Fruit fly (Drosophila melanogaster) whole organism, embryonic: ENCODE measurements around the gene Caf1-55.

Experiments used
- Adf1 ChIP-seq: fragments of 200-800 bp; sonication (Bioruptor generic); IDR thresholded peaks from 2 replicates; pipeline ENCODE4 v1.3.6; 2022; ENCODE audit warnings: missing biosample characterization, missing genetic modification characterization
- Atf3 ChIP-seq: fragments of 200-800 bp; sonication (Bioruptor generic); optimal IDR thresholded peaks from 3 replicates; lab custom pipeline; 2016; ENCODE audit warnings: missing biosample characterization, missing genetic modification characterization
- CG10979 ChIP-seq: fragments of 200-800 bp; sonication (Bioruptor generic); optimal IDR thresholded peaks from 2 replicates; lab custom pipeline; 2018; ENCODE audit warnings: missing biosample characterization, mild to moderate bottlenecking, missing genetic modification characterization, moderate library complexity
- CG12299 ChIP-seq: fragments of 200-800 bp; sonication (Bioruptor generic); optimal IDR thresholded peaks from 2 replicates; lab custom pipeline; 2018; ENCODE audit warnings: missing biosample characterization, mild to moderate bottlenecking, missing genetic modification characterization
- CG12744 ChIP-seq: fragments of 200-800 bp; sonication (Bioruptor generic); optimal IDR thresholded peaks from 2 replicates; lab custom pipeline; 2016; ENCODE audit warnings: missing biosample characterization, missing genetic modification characterization
- CG13123 ChIP-seq: fragments of 200-800 bp; sonication (Bioruptor generic); optimal IDR thresholded peaks from 2 replicates; lab custom pipeline; 2016; ENCODE audit warnings: missing biosample characterization, missing genetic modification characterization
- CG14014 ChIP-seq: fragments of 200-800 bp; sonication (Bioruptor generic); IDR thresholded peaks from 2 replicates; pipeline ENCODE4 v1.3.6; 2022; ENCODE audit warnings: missing biosample characterization, missing genetic modification characterization
- CG14860 ChIP-seq: fragments of 200-800 bp; sonication (Bioruptor generic); IDR thresholded peaks from 3 replicates; pipeline ENCODE4 v1.3.6; 2022; ENCODE audit warnings: missing biosample characterization, missing genetic modification characterization; ENCODE audit not compliant: partially characterized antibody
- CG15696 ChIP-seq: fragments of 200-800 bp; sonication (Bioruptor generic); optimal IDR thresholded peaks from 2 replicates; lab custom pipeline; 2019; ENCODE audit warnings: missing biosample characterization, mild to moderate bottlenecking, missing genetic modification characterization, moderate library complexity
- CG1792 ChIP-seq: fragments of 200-800 bp; sonication (Bioruptor generic); optimal IDR thresholded peaks from 2 replicates; lab custom pipeline; 2016; ENCODE audit warnings: missing biosample characterization, missing genetic modification characterization
- CG2199 ChIP-seq: fragments of 200-800 bp; sonication (Bioruptor generic); IDR thresholded peaks from 3 replicates; pipeline ENCODE4 v1.3.6; 2022; ENCODE audit warnings: missing biosample characterization, missing genetic modification characterization
- CG34376 ChIP-seq: fragments of 200-800 bp; sonication (Bioruptor generic); optimal IDR thresholded peaks from 2 replicates; lab custom pipeline; 2018; ENCODE audit warnings: missing biosample characterization, mild to moderate bottlenecking, missing genetic modification characterization
- CG3838 ChIP-seq: fragments of 200-800 bp; sonication (Bioruptor generic); optimal IDR thresholded peaks from 3 replicates; lab custom pipeline; 2016; ENCODE audit warnings: missing biosample characterization, missing genetic modification characterization
- CG3995 ChIP-seq: fragments of 200-800 bp; sonication (Bioruptor generic); optimal IDR thresholded peaks from 3 replicates; lab custom pipeline; 2016; ENCODE audit warnings: missing biosample characterization, missing genetic modification characterization
- CG42726 ChIP-seq: fragments of 200-800 bp; sonication (Bioruptor generic); IDR thresholded peaks from 2 replicates; pipeline ENCODE4 v1.3.6; 2022; ENCODE audit warnings: missing biosample characterization, missing genetic modification characterization; ENCODE audit not compliant: partially characterized antibody
- CG4328 ChIP-seq: fragments of 200-800 bp; sonication (Bioruptor generic); optimal IDR thresholded peaks from 3 replicates; lab custom pipeline; 2017; ENCODE audit warnings: missing biosample characterization, missing genetic modification reagents, missing genetic modification characterization
- CG4707 ChIP-seq: fragments of 200-800 bp; sonication (Bioruptor generic); optimal IDR thresholded peaks from 2 replicates; lab custom pipeline; 2018; ENCODE audit warnings: missing biosample characterization, mild to moderate bottlenecking, missing genetic modification characterization, moderate library complexity
- CG7357 ChIP-seq: fragments of 200-800 bp; sonication (Bioruptor generic); IDR thresholded peaks from 3 replicates; pipeline ENCODE4 v1.3.6; 2022; ENCODE audit warnings: missing biosample characterization, missing genetic modification characterization
- CG7786 ChIP-seq: fragments of 200-800 bp; sonication (Bioruptor generic); optimal IDR thresholded peaks from 2 replicates; lab custom pipeline; 2016; ENCODE audit warnings: missing biosample characterization, missing genetic modification characterization
- CG7839 ChIP-seq: fragments of 200-800 bp; sonication (Bioruptor generic); optimal IDR thresholded peaks from 3 replicates; lab custom pipeline; 2018; ENCODE audit warnings: missing biosample characterization, mild to moderate bottlenecking, missing genetic modification characterization, moderate library complexity
- CG7928 ChIP-seq: fragments of 200-800 bp; sonication (Bioruptor generic); optimal IDR thresholded peaks from 2 replicates; lab custom pipeline; 2017; ENCODE audit warnings: missing biosample characterization, mild to moderate bottlenecking, missing genetic modification characterization
- CG7987 ChIP-seq: fragments of 200-800 bp; sonication (Bioruptor generic); optimal IDR thresholded peaks from 2 replicates; lab custom pipeline; 2018; ENCODE audit warnings: missing biosample characterization, mild to moderate bottlenecking, missing genetic modification characterization, moderate library complexity
- CG8944 ChIP-seq: fragments of 200-800 bp; sonication (Bioruptor generic); optimal IDR thresholded peaks from 3 replicates; lab custom pipeline; 2016; ENCODE audit warnings: missing biosample characterization, missing genetic modification characterization
- CG9437 ChIP-seq: fragments of 200-800 bp; sonication (Bioruptor generic); optimal IDR thresholded peaks from 2 replicates; lab custom pipeline; 2018; ENCODE audit warnings: missing biosample characterization, mild to moderate bottlenecking, missing genetic modification characterization
- ERR ChIP-seq: fragments of 200-800 bp; sonication (Bioruptor generic); optimal IDR thresholded peaks from 2 replicates; lab custom pipeline; 2016; ENCODE audit warnings: missing biosample characterization, missing genetic modification characterization
- H2.0 ChIP-seq: fragments of 200-800 bp; sonication (Bioruptor generic); IDR thresholded peaks from 2 replicates; pipeline ENCODE4 v1.3.6; 2022; ENCODE audit warnings: missing biosample characterization, missing genetic modification characterization
- HHEX ChIP-seq: fragments of 200-800 bp; sonication (Bioruptor generic); optimal IDR thresholded peaks from 3 replicates; lab custom pipeline; 2017; ENCODE audit warnings: missing biosample characterization, mild to moderate bottlenecking, missing genetic modification characterization, missing genetic modification reagents
- Hr51 ChIP-seq, 2 experiments: fragments of 200-800 bp; sonication (Bioruptor generic); optimal IDR thresholded peaks; 2 replicates in 1 of 2; 3 replicates in 1 of 2; lab custom pipeline; 2016 to 2018; ENCODE audit warnings: missing biosample characterization in 2 of 2, missing genetic modification characterization in 2 of 2, mild to moderate bottlenecking in 1 of 2, moderate library complexity in 1 of 2
- Lpt ChIP-seq: fragments of >200 bp; optimal IDR thresholded peaks from 2 replicates; lab custom pipeline; 2018; ENCODE audit warnings: missing biosample characterization, missing genetic modification characterization
- MBD-R2 ChIP-seq: fragments of 200-800 bp; sonication (Bioruptor generic); IDR thresholded peaks from 2 replicates; pipeline ENCODE4 v1.3.6; 2022; ENCODE audit warnings: missing biosample characterization, missing genetic modification characterization
- Mes4 ChIP-seq: fragments of 200-800 bp; sonication (Bioruptor generic); optimal IDR thresholded peaks from 2 replicates; lab custom pipeline; 2016; ENCODE audit warnings: missing biosample characterization, missing genetic modification characterization
- Poxn ChIP-seq: fragments of 200-800 bp; sonication (Bioruptor generic); IDR thresholded peaks from 2 replicates; pipeline ENCODE4 v1.3.6; 2022; ENCODE audit warnings: missing biosample characterization, missing genetic modification characterization
- Scr ChIP-seq: fragments of 200-800 bp; sonication (Bioruptor generic); IDR thresholded peaks from 2 replicates; pipeline ENCODE4 v1.3.6; 2022; ENCODE audit warnings: missing biosample characterization, missing genetic modification characterization; ENCODE audit not compliant: partially characterized antibody
- Stat92E ChIP-seq, 3 experiments: fragments of >200 bp in 2 of 3; fragments of 200-800 bp in 1 of 3; sonication (Bioruptor generic) in 1 of 3; optimal IDR thresholded peaks; 2 replicates each; lab custom pipeline; 2017 to 2019; ENCODE audit warnings: missing biosample characterization in 3 of 3, missing genetic modification characterization in 3 of 3, mild to moderate bottlenecking in 1 of 3, moderate library complexity in 1 of 3
- ab ChIP-seq: fragments of 200-800 bp; sonication (Bioruptor generic); optimal IDR thresholded peaks from 2 replicates; lab custom pipeline; 2016; ENCODE audit warnings: missing biosample characterization, missing genetic modification characterization
- cas ChIP-seq: fragments of 200-800 bp; sonication (Bioruptor generic); IDR thresholded peaks from 2 replicates; pipeline ENCODE4 v1.3.6; 2022; ENCODE audit warnings: missing biosample characterization, missing genetic modification characterization
- chm ChIP-seq: fragments of 200-800 bp; sonication (Bioruptor generic); IDR thresholded peaks from 2 replicates; pipeline ENCODE4 v1.3.6; 2022; ENCODE audit warnings: missing biosample characterization, missing genetic modification characterization
- crp ChIP-seq, 2 experiments: fragments of 200-800 bp; sonication (Bioruptor generic); optimal IDR thresholded peaks; 2 replicates in 1 of 2; 3 replicates in 1 of 2; lab custom pipeline; 2017; ENCODE audit warnings: missing biosample characterization in 2 of 2, missing genetic modification characterization in 2 of 2, mild to moderate bottlenecking in 1 of 2, moderate library complexity in 1 of 2
- exex ChIP-seq: fragments of 200-800 bp; sonication (Bioruptor generic); optimal IDR thresholded peaks from 4 replicates; lab custom pipeline; 2018; ENCODE audit warnings: missing biosample characterization, mild to moderate bottlenecking, missing genetic modification characterization, moderate library complexity
- eyg ChIP-seq: fragments of 200-800 bp; sonication (Bioruptor generic); optimal IDR thresholded peaks from 3 replicates; lab custom pipeline; 2016; ENCODE audit warnings: missing biosample characterization, missing genetic modification characterization
- fd102C ChIP-seq: fragments of 200-800 bp; sonication (Bioruptor generic); optimal IDR thresholded peaks from 2 replicates; lab custom pipeline; 2018; ENCODE audit warnings: missing biosample characterization, mild to moderate bottlenecking, missing genetic modification characterization, moderate library complexity
- gfzf ChIP-seq: fragments of 200-800 bp; sonication (Bioruptor generic); optimal IDR thresholded peaks from 2 replicates; lab custom pipeline; 2016; ENCODE audit warnings: missing biosample characterization, mild to moderate bottlenecking, missing genetic modification characterization, moderate library complexity
- grn ChIP-seq: fragments of 200-800 bp; sonication (Bioruptor generic); optimal IDR thresholded peaks from 3 replicates; lab custom pipeline; 2017; ENCODE audit warnings: missing biosample characterization, missing genetic modification characterization
- hbn ChIP-seq: fragments of 200-800 bp; sonication (Bioruptor generic); IDR thresholded peaks from 2 replicates; pipeline ENCODE4 v1.3.6; 2022; ENCODE audit warnings: missing biosample characterization, missing genetic modification characterization; ENCODE audit not compliant: partially characterized antibody
- lilli ChIP-seq: fragments of 200-800 bp; sonication (Bioruptor generic); optimal IDR thresholded peaks from 3 replicates; lab custom pipeline; 2016; ENCODE audit warnings: missing biosample characterization, missing genetic modification characterization
- nmo ChIP-seq: fragments of 200-800 bp; sonication (Bioruptor generic); optimal IDR thresholded peaks from 2 replicates; lab custom pipeline; 2018; ENCODE audit warnings: missing biosample characterization, mild to moderate bottlenecking, missing genetic modification characterization, moderate library complexity
- rib ChIP-seq: fragments of 200-800 bp; sonication (Bioruptor generic); IDR thresholded peaks from 2 replicates; pipeline ENCODE4 v1.3.6; 2022; ENCODE audit warnings: missing biosample characterization, missing genetic modification characterization
- slp2 ChIP-seq: fragments of 200-800 bp; sonication (Bioruptor generic); optimal IDR thresholded peaks from 2 replicates; lab custom pipeline; 2016; ENCODE audit warnings: missing biosample characterization, missing genetic modification characterization
- ssp ChIP-seq: fragments of 200-800 bp; sonication (Bioruptor generic); IDR thresholded peaks from 2 replicates; pipeline ENCODE4 v1.3.6; 2022; ENCODE audit warnings: missing biosample characterization, missing genetic modification characterization
- tin ChIP-seq: fragments of 200-800 bp; sonication (Bioruptor generic); optimal IDR thresholded peaks from 3 replicates; lab custom pipeline; 2016; ENCODE audit warnings: missing biosample characterization, missing genetic modification characterization

Gene Caf1-55

DNA sequence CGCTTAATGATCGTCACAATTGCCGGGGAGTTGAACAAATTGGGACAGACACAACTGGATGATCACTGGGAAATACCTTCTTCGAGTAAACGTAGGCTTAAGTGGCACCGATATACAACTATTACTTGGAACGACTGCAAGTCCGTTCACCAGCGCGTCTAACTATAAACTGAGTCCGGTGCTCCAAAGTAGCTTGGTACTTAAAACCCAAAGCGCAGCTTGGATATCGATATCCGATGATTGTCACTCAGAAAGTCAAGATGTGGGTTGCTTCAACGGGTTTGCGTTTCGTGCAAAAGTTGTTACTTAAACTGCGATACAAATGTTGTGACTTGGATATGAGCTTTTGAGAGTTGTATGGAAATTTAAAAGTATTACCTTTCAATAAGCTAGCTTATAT is 19.1 kb upstream of the Caf1-55 start, which contains the start of gene Spn88Ea (continued):
- TF ChIP-seq Hr51 (GFP tag; optimal IDR thresholded peaks at IDR 0.05; lab: Kevin White, UChicago) (no peak), CG10979 (tag; lab: Kevin White, UChicago) (no peak), cas (GFP tag; lab: Robert Waterston, UW) (no peak), MBD-R2 (GFP tag; lab: Robert Waterston, UW) (no peak), hbn (GFP tag; lab: Robert Waterston, UW) (no peak), CG4328 (GFP tag; lab: Kevin White, UChicago) (no peak), ab (no peak), CG12299 (tag; lab: Kevin White, UChicago) (no peak), CG7786 (GFP tag; lab: Kevin White, UChicago) (no peak), grn (GFP tag; lab: Kevin White, UChicago) (no peak), Lpt (GFP tag; lab: Kevin White, UChicago) (no peak), CG7928 (GFP tag; lab: Kevin White, UChicago) (no peak), CG9437 (GFP tag; lab: Kevin White, UChicago) (no peak), CG14014 (GFP tag; lab: Robert Waterston, UW) (0 out of 2 replicates have a peak, but pooled peaks have one; percentile 22), CG3995 (GFP tag; lab: Kevin White, UChicago) (peak; percentile 96), ERR (GFP tag; lab: Kevin White, UChicago) (no peak), CG34376 (GFP tag; lab: Kevin White, UChicago) (no peak), Atf3 (GFP tag; lab: Kevin White, UChicago) (no peak), chm (GFP tag; lab: Robert Waterston, UW) (peak; percentile 39; the same call in 1 of the 2 replicates), rib (no peak), CG14860 (GFP tag; lab: Robert Waterston, UW) (no peak), CG1792 (GFP tag; lab: Kevin White, UChicago) (no peak), crp (GFP tag; optimal IDR thresholded peaks at IDR 0.05; lab: Kevin White, UChicago) (no peak), CG13123 (GFP tag; lab: Kevin White, UChicago) (no peak), Scr (GFP tag; lab: Robert Waterston, UW) (0 out of 2 replicates have a peak, but pooled peaks have one; percentile 19), gfzf (GFP tag; lab: Kevin White, UChicago) (no peak), CG4707 (GFP tag; lab: Kevin White, UChicago) (no peak), CG15696 (tag; lab: Kevin White, UChicago) (no peak), slp2 (GFP tag; lab: Kevin White, UChicago) (no peak), tin (GFP tag; lab: Kevin White, UChicago) (no peak), CG2199 (no peak), CG3838 (GFP tag; lab: Kevin White, UChicago) (no peak), lilli (GFP tag; lab: Kevin White, UChicago) (no peak), nmo (no peak), Mes4 (no peak), eyg (no peak), CG42726 (GFP tag; lab: Robert Waterston, UW) (peak; percentile 35; the same call in 1 of the 2 replicates), CG8944 (GFP tag; lab: Kevin White, UChicago) (no peak), HHEX (GFP tag; lab: Kevin White, UChicago) (no peak), Stat92E (GFP tag; optimal IDR thresholded peaks at IDR 0.05; lab: Kevin White, UChicago) (no peak), ssp (peak; percentile 33; the same call in 1 of the 2 replicates), CG7357 (GFP tag; lab: Robert Waterston, UW) (no peak), CG7839 (tag; lab: Kevin White, UChicago) (no peak), CG7987 (no peak), exex (tag; lab: Kevin White, UChicago) (no peak), Adf1 (GFP tag; lab: Robert Waterston, UW) (no peak), CG12744 (no peak), fd102C (GFP tag; lab: Kevin White, UChicago) (no peak), Poxn (GFP tag; lab: Robert Waterston, UW) (no peak), H2.0 (GFP tag; lab: Robert Waterston, UW) (no peak)
